Worm (Caenorhabditis elegans) whole organism, L4/young adult: ENCODE results near the gene syg-2.

ENCODE experiments used
- W03F9.2 ChIP-seq: fragments of 150-350 bp; optimal IDR thresholded peaks from 2 replicates; lab custom pipeline; 2014; ENCODE audit warnings: missing biosample characterization, missing genetic modification characterization
- dao-5 ChIP-seq: sonication (generic microtip); optimal IDR thresholded peaks from 2 replicates; lab custom pipeline; 2016; ENCODE audit warnings: missing genotype, missing genetic modification characterization, moderate library complexity, missing compliant biosample characterization

DNA sequence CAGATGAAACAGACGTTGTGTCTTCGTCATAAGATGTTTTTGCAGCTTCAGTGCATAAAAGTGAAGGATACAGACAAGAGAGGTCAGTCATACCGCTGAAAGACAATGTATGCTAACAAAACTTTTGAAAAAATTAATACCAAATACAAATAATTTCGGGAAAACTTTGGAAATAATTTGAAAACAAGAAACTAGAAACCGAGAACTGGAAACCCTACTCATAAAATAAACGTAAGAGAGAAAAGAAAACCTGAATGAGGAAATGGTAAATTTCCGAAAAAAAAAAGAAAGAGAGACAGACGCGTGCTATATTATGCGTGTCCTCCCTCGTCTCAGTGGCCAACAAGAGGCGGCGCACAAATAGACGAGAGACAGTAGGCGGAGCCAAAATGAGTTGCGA lies 38.1 kb downstream of the syg-2 start, which contains the start of gene sox-3:
- TF ChIP-seq W03F9.2 (tag; lab: Kevin White, UChicago) (no peak), dao-5 (tag; lab: Kevin White, UChicago) (no peak)
